Worm (Caenorhabditis elegans) whole organism, young adult: ENCODE data around the gene Y59H11AM.4.

ENCODE experiments used
- B0019.2 ChIP-seq: fragments of 200-800 bp; sonication (Bioruptor generic); conservative IDR thresholded peaks from 2 replicates; pipeline ENCODE4 v1.3.6; 2022; ENCODE audit warnings: missing genetic modification reagents, missing genetic modification characterization, missing compliant biosample characterization
- B0261.1 ChIP-seq: sonication (generic microtip); optimal IDR thresholded peaks from 2 replicates; lab custom pipeline; 2016; ENCODE audit warnings: mild to moderate bottlenecking, missing genetic modification characterization, moderate library complexity, missing compliant biosample characterization
- B0336.3 ChIP-seq: fragments of 200-800 bp; sonication (Bioruptor generic); IDR thresholded peaks from 2 replicates; pipeline ENCODE4 v1.3.6; 2022; ENCODE audit warnings: missing genetic modification characterization, missing compliant biosample characterization
- C17E4.6 ChIP-seq: fragments of 200-800 bp; sonication (Bioruptor generic); IDR thresholded peaks from 2 replicates; pipeline ENCODE4 v1.3.6; 2022; ENCODE audit warnings: missing genetic modification reagents, missing genetic modification characterization, missing compliant biosample characterization
- F33H1.4 ChIP-seq: fragments of 200-800 bp; sonication (Bioruptor generic); IDR thresholded peaks from 2 replicates; pipeline ENCODE4 v1.3.6; 2022; ENCODE audit warnings: missing genetic modification reagents, missing genetic modification characterization, missing compliant biosample characterization
- F49E8.2 ChIP-seq: sonication (generic microtip); optimal IDR thresholded peaks from 3 replicates; lab custom pipeline; 2017; ENCODE audit warnings: missing genetic modification characterization, mild to moderate bottlenecking, missing compliant biosample characterization, antibody characterized with exemption, moderate library complexity; ENCODE audit not compliant: insufficient read depth
- F57A8.1 ChIP-seq: fragments of 200-800 bp; sonication (Bioruptor generic); optimal IDR thresholded peaks from 2 replicates; lab custom pipeline; 2018; ENCODE audit warnings: mild to moderate bottlenecking, missing genetic modification characterization, moderate library complexity, missing compliant biosample characterization
- F57C9.4 ChIP-seq: sonication (generic microtip); optimal IDR thresholded peaks from 2 replicates; lab custom pipeline; 2017; ENCODE audit warnings: mild to moderate bottlenecking, missing genetic modification characterization, missing compliant biosample characterization
- T26A5.8 ChIP-seq: sonication (generic microtip); optimal IDR thresholded peaks from 2 replicates; lab custom pipeline; 2016; ENCODE audit warnings: missing genetic modification characterization, missing compliant biosample characterization
- Y53F4B.3 ChIP-seq: fragments of 200-800 bp; sonication (Bioruptor generic); IDR thresholded peaks from 2 replicates; pipeline ENCODE4 v1.3.6; 2022; ENCODE audit warnings: missing genetic modification reagents, missing genetic modification characterization, missing compliant biosample characterization
- Y56A3A.18 ChIP-seq: fragments of 200-800 bp; sonication (Bioruptor generic); IDR thresholded peaks from 2 replicates; pipeline ENCODE4 v1.3.6; 2022; ENCODE audit warnings: missing genetic modification reagents, missing genetic modification characterization, missing compliant biosample characterization
- Y79H2A.3 ChIP-seq: fragments of 200-800 bp; sonication (Bioruptor generic); conservative IDR thresholded peaks from 2 replicates; pipeline ENCODE4 v1.3.6; 2022; ENCODE audit warnings: missing genetic modification reagents, missing genetic modification characterization, missing compliant biosample characterization
- aptf-3 ChIP-seq: fragments of 200-800 bp; sonication (Bioruptor generic); IDR thresholded peaks from 2 replicates; pipeline ENCODE4 v1.3.6; 2022; ENCODE audit warnings: missing genetic modification characterization, missing compliant biosample characterization
- ccch-3 ChIP-seq: fragments of 200-800 bp; sonication (Bioruptor generic); optimal IDR thresholded peaks from 2 replicates; lab custom pipeline; 2018; ENCODE audit warnings: mild to moderate bottlenecking, missing genetic modification characterization, missing compliant biosample characterization
- cebp-1 ChIP-seq, 2 experiments: fragments of 200-800 bp in 1 of 2; sonication (Bioruptor generic) in 1 of 2; sonication (generic microtip) in 1 of 2; IDR thresholded peaks in 1 of 2; optimal IDR thresholded peaks in 1 of 2; 2 replicates each; pipeline versions ENCODE4 v1.3.6 to Lab custom; 2017 to 2022; ENCODE audit warnings: missing compliant biosample characterization in 2 of 2, missing genetic modification characterization in 2 of 2, mild to moderate bottlenecking in 1 of 2, missing genetic modification reagents in 1 of 2, moderate library complexity in 1 of 2
- ceh-79 ChIP-seq: sonication (generic microtip); optimal IDR thresholded peaks from 2 replicates; lab custom pipeline; 2017; ENCODE audit warnings: mild to moderate bottlenecking, missing genetic modification characterization, missing compliant biosample characterization
- efl-1 ChIP-seq: fragments of 150-350 bp; optimal IDR thresholded peaks from 2 replicates; lab custom pipeline; 2014; ENCODE audit warnings: missing biosample characterization, missing genetic modification reagents, missing genetic modification characterization
- ekl-4 ChIP-seq: fragments of 200-800 bp; sonication (Bioruptor generic); IDR thresholded peaks from 2 replicates; pipeline ENCODE4 v1.3.6; 2022; ENCODE audit warnings: missing genetic modification reagents, missing genetic modification characterization, missing compliant biosample characterization
- hmg-1.2 ChIP-seq: fragments of 200-800 bp; sonication (Bioruptor generic); IDR thresholded peaks from 2 replicates; pipeline ENCODE4 v1.3.6; 2022; ENCODE audit warnings: missing genetic modification reagents, missing genetic modification characterization, missing compliant biosample characterization
- hrde-1 ChIP-seq: sonication (generic microtip); optimal IDR thresholded peaks from 2 replicates; lab custom pipeline; 2016; ENCODE audit warnings: missing genetic modification characterization, mild to moderate bottlenecking, missing compliant biosample characterization, moderate library complexity, missing genotype, missing genetic modification reagents, borderline replicate concordance
- lin-26 ChIP-seq: fragments of 200-800 bp; sonication (Bioruptor generic); IDR thresholded peaks from 2 replicates; pipeline ENCODE4 v1.3.6; 2022; ENCODE audit warnings: missing genetic modification reagents, missing genetic modification characterization, missing compliant biosample characterization
- lin-40 ChIP-seq: sonication (generic microtip); optimal IDR thresholded peaks from 2 replicates; lab custom pipeline; 2016; ENCODE audit warnings: missing genetic modification characterization, mild to moderate bottlenecking, missing compliant biosample characterization, missing genotype, missing genetic modification reagents
- lir-1 ChIP-seq: fragments of 200-800 bp; sonication (Bioruptor generic); conservative IDR thresholded peaks from 2 replicates; pipeline ENCODE4 v1.3.6; 2022; ENCODE audit warnings: missing genetic modification reagents, missing genetic modification characterization, missing compliant biosample characterization
- madf-8 ChIP-seq: fragments of 200-800 bp; sonication (Bioruptor generic); conservative IDR thresholded peaks from 2 replicates; pipeline ENCODE4 v1.3.6; 2022; ENCODE audit warnings: missing genetic modification reagents, missing genetic modification characterization, missing compliant biosample characterization
- mes-4 ChIP-seq: sonication (generic microtip); optimal IDR thresholded peaks from 2 replicates; lab custom pipeline; 2016; ENCODE audit warnings: missing genotype, missing genetic modification characterization, missing compliant biosample characterization
- nhr-27 ChIP-seq: fragments of 200-800 bp; sonication (Bioruptor generic); optimal IDR thresholded peaks from 2 replicates; lab custom pipeline; 2018; ENCODE audit warnings: mild to moderate bottlenecking, missing genetic modification characterization, moderate library complexity, missing compliant biosample characterization
- nhr-80 ChIP-seq: sonication (generic microtip); optimal IDR thresholded peaks from 2 replicates; lab custom pipeline; 2016; ENCODE audit warnings: missing genetic modification characterization, missing compliant biosample characterization
- nhr-90 ChIP-seq: sonication (generic microtip); optimal IDR thresholded peaks from 2 replicates; lab custom pipeline; 2016; ENCODE audit warnings: missing genotype, mild to moderate bottlenecking, missing genetic modification characterization, missing compliant biosample characterization
- pha-4 ChIP-seq: fragments of 150-350 bp; sonication (generic microtip); optimal IDR thresholded peaks from 2 replicates; lab custom pipeline; 2014; ENCODE audit warnings: missing biosample characterization, missing genetic modification reagents, missing genetic modification characterization
- rcor-1 ChIP-seq: fragments of 200-800 bp; sonication (Bioruptor generic); IDR thresholded peaks from 2 replicates; pipeline ENCODE4 v1.3.6; 2022; ENCODE audit warnings: missing genetic modification reagents, missing genetic modification characterization, missing compliant biosample characterization
- rec-8 ChIP-seq, 2 experiments: sonication (generic microtip); optimal IDR thresholded peaks; 2 replicates each; lab custom pipeline; 2016; ENCODE audit warnings: mild to moderate bottlenecking in 2 of 2, missing genetic modification characterization in 2 of 2, missing genetic modification reagents in 2 of 2, missing genotype in 2 of 2, missing biosample characterization in 1 of 2, missing compliant biosample characterization in 1 of 2, moderate library complexity in 1 of 2
- sdz-38 ChIP-seq: sonication (generic microtip); optimal IDR thresholded peaks from 2 replicates; lab custom pipeline; 2016; ENCODE audit warnings: missing genotype, missing genetic modification characterization, missing compliant biosample characterization
- snpc-1.3 ChIP-seq: sonication (generic microtip); optimal IDR thresholded peaks from 2 replicates; lab custom pipeline; 2017; ENCODE audit warnings: missing genetic modification characterization, mild to moderate bottlenecking, missing compliant biosample characterization, antibody characterized with exemption, moderate library complexity, missing genotype, missing genetic modification reagents; ENCODE audit not compliant: insufficient read depth
- snpc-3.4 ChIP-seq: sonication (generic microtip); optimal IDR thresholded peaks from 2 replicates; lab custom pipeline; 2017; ENCODE audit warnings: missing genetic modification characterization, mild to moderate bottlenecking, missing compliant biosample characterization, antibody characterized with exemption, moderate library complexity, missing genotype, missing genetic modification reagents
- tbp1 ChIP-seq: fragments of 200-800 bp; sonication (Bioruptor generic); optimal IDR thresholded peaks from 2 replicates; lab custom pipeline; 2018; ENCODE audit warnings: mild to moderate bottlenecking, missing genetic modification characterization, missing compliant biosample characterization
- tbx-9 ChIP-seq: sonication (generic microtip); optimal IDR thresholded peaks from 2 replicates; lab custom pipeline; 2016; ENCODE audit warnings: borderline replicate concordance, missing genetic modification characterization, inconsistent platforms, missing compliant biosample characterization
- unc-62 ChIP-seq: fragments of 150-350 bp; optimal IDR thresholded peaks from 2 replicates; lab custom pipeline; 2014; ENCODE audit warnings: missing biosample characterization, missing genetic modification reagents, missing genetic modification characterization
- zfh-2 ChIP-seq: fragments of 200-800 bp; sonication (Bioruptor generic); conservative IDR thresholded peaks from 2 replicates; pipeline ENCODE4 v1.3.6; 2022; ENCODE audit warnings: missing genetic modification reagents, missing genetic modification characterization, missing compliant biosample characterization
- ztf-25 ChIP-seq: fragments of 200-800 bp; sonication (Bioruptor generic); IDR thresholded peaks from 2 replicates; pipeline ENCODE4 v1.3.6; 2022; ENCODE audit warnings: missing genetic modification reagents, missing genetic modification characterization, missing compliant biosample characterization

Y59H11AM.4 gene

ce11 chrIV:8570253-8570652 is at the start of gene Y59H11AM.4:
Gene Y59H11AM.4, minus strand, starts transcription at chrIV:8570353.
- TF ChIP-seq F49E8.2 (tag; lab: Kevin White, UChicago), result no peak
- TF ChIP-seq F33H1.4 (GFP tag; lab: Robert Waterston, UW), result no peak
- no peak for TF ChIP-seq snpc-1.3 (tag; lab: Kevin White, UChicago)
- TF ChIP-seq ztf-25 (GFP tag; lab: Robert Waterston, UW), result no peak
- no peak for TF ChIP-seq F57A8.1
- no peak for TF ChIP-seq unc-62 (GFP tag; lab: Kevin White, UChicago)
- no peak for TF ChIP-seq rcor-1 (GFP tag; lab: Robert Waterston, UW)
- TF ChIP-seq Y79H2A.3, result no peak
- no peak for TF ChIP-seq lin-40 (tag; lab: Kevin White, UChicago)
- TF ChIP-seq lin-26 (GFP tag; lab: Robert Waterston, UW), result no peak
- TF ChIP-seq pha-4 (tag; lab: Kevin White, UChicago), result no peak
- no peak for TF ChIP-seq Y53F4B.3 (GFP tag; lab: Robert Waterston, UW)
- TF ChIP-seq, all 124 proteins: peak for 0

- TF ChIP-seq hrde-1 (tag; lab: Kevin White, UChicago) (no peak), mes-4 (tag; lab: Kevin White, UChicago) (no peak), tbp1 (GFP tag; lab: Kevin White, UChicago) (no peak), T26A5.8 (tag; lab: Kevin White, UChicago) (no peak), Y56A3A.18 (no peak), F57C9.4 (tag; lab: Kevin White, UChicago) (no peak), hmg-1.2 (GFP tag; lab: Robert Waterston, UW) (peak; percentile 96), sdz-38 (no peak), snpc-3.4 (peak; percentile 10), nhr-27 (tag; lab: Kevin White, UChicago) (no peak), F49E8.2 (tag; lab: Kevin White, UChicago) (no peak), B0261.1 (tag; lab: Kevin White, UChicago) (no peak), nhr-80 (tag; lab: Kevin White, UChicago) (no peak), tbx-9 (tag; lab: Kevin White, UChicago) (no peak), lir-1 (GFP tag; lab: Robert Waterston, UW) (no peak), B0336.3 (GFP tag; lab: Robert Waterston, UW) (no peak)
Measured at ce11 chrIV:8618698-8619097, 48.5 kb upstream of the Y59H11AM.4 start, which contains the start of gene F42A9.8. Gene F42A9.8, minus strand, starts transcription at chrIV:8618785.

ce11 chrIV:8617047-8617446 is 46.9 kb upstream of the Y59H11AM.4 start, which contains the start of the genes F42A9.7 and F42A9.3:
Gene F42A9.7, minus strand, starts transcription at chrIV:8617147.
Gene F42A9.3, plus strand, starts transcription at chrIV:8617260.
- TF ChIP-seq Y56A3A.18, result no peak
- no peak for TF ChIP-seq Y79H2A.3
- TF ChIP-seq ztf-25 (GFP tag; lab: Robert Waterston, UW), result no peak
- TF ChIP-seq ccch-3 (GFP tag; lab: Kevin White, UChicago), result no peak
- no peak for TF ChIP-seq cebp-1 (GFP tag; IDR thresholded peaks at IDR 0.05; lab: Robert Waterston, UW)
- TF ChIP-seq cebp-1 (tag; optimal IDR thresholded peaks at IDR 0.05; lab: Kevin White, UChicago), result no peak
- TF ChIP-seq rec-8 (tag; optimal IDR thresholded peaks at IDR 0.05; lab: Kevin White, UChicago), result no peak
- TF ChIP-seq efl-1 (GFP tag; lab: Kevin White, UChicago), result no peak
- TF ChIP-seq aptf-3 (GFP tag; lab: Robert Waterston, UW), result no peak

- TF ChIP-seq B0336.3 (GFP tag; lab: Robert Waterston, UW) (no peak), ekl-4 (no peak), B0019.2 (GFP tag; lab: Robert Waterston, UW) (no peak), madf-8 (GFP tag; lab: Robert Waterston, UW) (no peak), zfh-2 (GFP tag; lab: Robert Waterston, UW) (no peak), C17E4.6 (GFP tag; lab: Robert Waterston, UW) (no peak), nhr-90 (tag; lab: Kevin White, UChicago) (no peak), ceh-79 (tag; lab: Kevin White, UChicago) (no peak)
- TF ChIP-seq, all 124 proteins: peak for 0
Measured at ce11 chrIV:8615314-8615713, 45.2 kb upstream of the Y59H11AM.4 start.
